Worm (Caenorhabditis elegans) whole organism, L3 larva: ENCODE measurements around the gene gop-1.
A peak's percentile ranks its signal among the peaks of the same experiment; 100 is the strongest.

Experiments used
- R02D3.7 ChIP-seq: fragments of 150-350 bp; optimal IDR thresholded peaks from 2 replicates; lab custom pipeline; 2014; ENCODE audit warnings: missing biosample characterization, missing genetic modification characterization
- ZK546.5 ChIP-seq: sonication (generic microtip); optimal IDR thresholded peaks from 2 replicates; lab custom pipeline; 2017; ENCODE audit warnings: missing biosample characterization, missing genetic modification characterization
- aly-2 ChIP-seq: fragments of 150-350 bp; optimal IDR thresholded peaks from 2 replicates; lab custom pipeline; 2014; ENCODE audit warnings: missing biosample characterization, missing genetic modification characterization
- ama-1 ChIP-seq: fragments of 150-350 bp; optimal IDR thresholded peaks from 2 replicates; lab custom pipeline; 2018
- ceh-28 ChIP-seq: fragments of 150-350 bp; optimal IDR thresholded peaks from 2 replicates; lab custom pipeline; 2014; ENCODE audit warnings: missing biosample characterization, missing genetic modification reagents, missing genetic modification characterization
- ceh-82 ChIP-seq: fragments of 150-350 bp; optimal IDR thresholded peaks from 2 replicates; lab custom pipeline; 2014; ENCODE audit warnings: missing biosample characterization, missing genetic modification characterization
- ceh-9 ChIP-seq: sonication (generic microtip); optimal IDR thresholded peaks from 2 replicates; lab custom pipeline; 2018; ENCODE audit warnings: missing biosample characterization, missing genetic modification characterization
- daf-12 ChIP-seq: fragments of 150-350 bp; optimal IDR thresholded peaks from 2 replicates; lab custom pipeline; 2014; ENCODE audit warnings: missing biosample characterization, missing genetic modification reagents, missing genetic modification characterization
- egl-5 ChIP-seq: fragments of 150-350 bp; optimal IDR thresholded peaks from 2 replicates; lab custom pipeline; 2017; ENCODE audit warnings: missing biosample characterization, missing genetic modification reagents, missing genetic modification characterization, inconsistent platforms
- elt-1 ChIP-seq: fragments of 150-350 bp; optimal IDR thresholded peaks from 2 replicates; lab custom pipeline; 2014; ENCODE audit warnings: missing biosample characterization, missing genetic modification characterization
- elt-3 ChIP-seq, 3 experiments: fragments of 150-350 bp in 1 of 3; sonication (generic microtip) in 2 of 3; optimal IDR thresholded peaks; 2 replicates in 2 of 3; 4 replicates in 1 of 3; lab custom pipeline; 2014 to 2017; ENCODE audit warnings: missing biosample characterization in 3 of 3, missing genetic modification characterization in 3 of 3
- eor-1 ChIP-seq, 2 experiments: fragments of 150-350 bp; optimal IDR thresholded peaks; 2 replicates each; lab custom pipeline; 2014 to 2018; ENCODE audit warnings: missing biosample characterization in 2 of 2, missing genetic modification characterization in 2 of 2
- fkh-10 ChIP-seq: sonication (generic microtip); optimal IDR thresholded peaks from 2 replicates; lab custom pipeline; 2017; ENCODE audit warnings: missing biosample characterization, missing genetic modification reagents, missing genetic modification characterization
- fkh-2 ChIP-seq: fragments of 150-350 bp; optimal IDR thresholded peaks from 2 replicates; lab custom pipeline; 2014; ENCODE audit warnings: missing biosample characterization, missing genetic modification reagents, missing genetic modification characterization
- fos-1 ChIP-seq: fragments of 150-350 bp; optimal IDR thresholded peaks from 2 replicates; lab custom pipeline; 2014; ENCODE audit warnings: missing biosample characterization, missing genetic modification characterization
- hmg-11 ChIP-seq: sonication (generic microtip); optimal IDR thresholded peaks from 2 replicates; lab custom pipeline; 2016; ENCODE audit warnings: missing genetic modification characterization, missing compliant biosample characterization
- jun-1 ChIP-seq: fragments of 150-350 bp; optimal IDR thresholded peaks from 2 replicates; lab custom pipeline; 2014; ENCODE audit warnings: missing biosample characterization, missing genetic modification reagents, missing genetic modification characterization
- lin-15B ChIP-seq: fragments of 150-350 bp; optimal IDR thresholded peaks from 2 replicates; lab custom pipeline; 2014; ENCODE audit warnings: missing biosample characterization, missing genetic modification characterization
- lin-39 ChIP-seq: fragments of 150-350 bp; optimal IDR thresholded peaks from 2 replicates; lab custom pipeline; 2018; ENCODE audit warnings: missing biosample characterization, missing genetic modification reagents, missing genetic modification characterization
- lsy-12 ChIP-seq: sonication (generic microtip); optimal IDR thresholded peaks from 2 replicates; lab custom pipeline; 2016; ENCODE audit warnings: mild to moderate bottlenecking, missing genetic modification characterization, missing compliant biosample characterization
- mml-1 ChIP-seq: fragments of 150-350 bp; sonication (generic microtip); optimal IDR thresholded peaks from 3 replicates; lab custom pipeline; 2014; ENCODE audit warnings: missing biosample characterization, missing genetic modification characterization
- nfya-1 ChIP-seq: sonication (generic microtip); optimal IDR thresholded peaks from 2 replicates; lab custom pipeline; 2017; ENCODE audit warnings: missing genetic modification characterization, mild to moderate bottlenecking, missing compliant biosample characterization, antibody characterized with exemption, moderate library complexity; ENCODE audit not compliant: insufficient read depth
- nhr-11 ChIP-seq: fragments of 150-350 bp; optimal IDR thresholded peaks from 2 replicates; lab custom pipeline; 2014; ENCODE audit warnings: missing biosample characterization, missing genetic modification characterization
- nhr-12 ChIP-seq: fragments of 150-350 bp; optimal IDR thresholded peaks from 2 replicates; lab custom pipeline; 2014; ENCODE audit warnings: missing biosample characterization, missing genetic modification characterization
- nhr-23 ChIP-seq: fragments of 150-350 bp; optimal IDR thresholded peaks from 2 replicates; lab custom pipeline; 2014; ENCODE audit warnings: missing biosample characterization, missing genetic modification reagents, missing genetic modification characterization
- nhr-43 ChIP-seq: sonication (generic microtip); optimal IDR thresholded peaks from 2 replicates; lab custom pipeline; 2016; ENCODE audit warnings: mild to moderate bottlenecking, missing genetic modification characterization, missing compliant biosample characterization; ENCODE audit not compliant: poor library complexity, severe bottlenecking
- nhr-67 ChIP-seq: fragments of 150-350 bp; optimal IDR thresholded peaks from 2 replicates; lab custom pipeline; 2014; ENCODE audit warnings: missing biosample characterization, missing genetic modification characterization
- nhr-76 ChIP-seq: fragments of 150-350 bp; sonication (generic microtip); optimal IDR thresholded peaks from 5 replicates; lab custom pipeline; 2014; ENCODE audit warnings: missing biosample characterization, missing genetic modification characterization
- nhr-77 ChIP-seq: fragments of 150-350 bp; optimal IDR thresholded peaks from 2 replicates; lab custom pipeline; 2014; ENCODE audit warnings: missing biosample characterization, missing genetic modification characterization
- skn-1 ChIP-seq: fragments of 150-350 bp; optimal IDR thresholded peaks from 2 replicates; lab custom pipeline; 2014; ENCODE audit warnings: missing biosample characterization, missing genetic modification characterization
- snpc-4 ChIP-seq: fragments of 150-350 bp; optimal IDR thresholded peaks from 2 replicates; lab custom pipeline; 2014; ENCODE audit warnings: missing biosample characterization, missing genetic modification characterization
- tbx-2 ChIP-seq: sonication (generic microtip); optimal IDR thresholded peaks from 2 replicates; lab custom pipeline; 2016; ENCODE audit warnings: mild to moderate bottlenecking, missing genetic modification characterization, missing compliant biosample characterization
- unc-39 ChIP-seq: sonication (generic microtip); optimal IDR thresholded peaks from 4 replicates; lab custom pipeline; 2017; ENCODE audit warnings: missing biosample characterization, missing genetic modification characterization
- unc-62 ChIP-seq: fragments of 150-350 bp; sonication (generic microtip); optimal IDR thresholded peaks from 4 replicates; lab custom pipeline; 2014; ENCODE audit warnings: missing biosample characterization, missing genetic modification reagents, missing genetic modification characterization
- zag-1 ChIP-seq: fragments of 150-350 bp; optimal IDR thresholded peaks from 2 replicates; lab custom pipeline; 2014; ENCODE audit warnings: missing biosample characterization, missing genetic modification characterization
- ztf-11 ChIP-seq: fragments of 150-350 bp; optimal IDR thresholded peaks from 2 replicates; lab custom pipeline; 2014; ENCODE audit warnings: missing biosample characterization, missing genetic modification characterization
- ztf-4 ChIP-seq: fragments of 150-350 bp; optimal IDR thresholded peaks from 2 replicates; lab custom pipeline; 2014; ENCODE audit warnings: missing biosample characterization, missing genetic modification characterization

The gop-1 gene

DNA sequence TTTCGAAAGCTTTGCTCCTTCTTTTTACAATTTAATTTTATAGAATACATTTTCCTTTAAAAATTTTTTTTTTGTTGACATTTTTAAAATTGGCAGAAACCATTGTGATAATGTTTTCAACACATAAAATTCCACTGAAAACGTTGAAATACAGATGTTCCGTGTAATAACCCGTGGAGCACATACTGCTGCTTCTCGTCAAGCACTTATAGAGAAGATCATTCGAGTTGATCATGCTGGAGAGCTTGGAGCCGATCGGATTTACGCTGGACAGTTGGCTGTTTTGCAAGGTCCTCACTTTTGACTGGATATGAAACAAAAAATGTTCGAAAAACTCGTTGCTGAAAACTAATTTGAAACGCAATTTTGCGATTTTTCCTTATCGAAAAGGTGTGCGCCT lies 23.5 kb downstream of the gop-1 start, which contains the start of gene clk-1:
clk-1 (plus strand) TSS at position 155 of the 400 bp plus-strand sequence.
- peak; percentile 43 for TF ChIP-seq ama-1 (lab: Kevin White, UChicago)
- no peak for TF ChIP-seq R02D3.7 (tag; lab: Kevin White, UChicago)

DNA sequence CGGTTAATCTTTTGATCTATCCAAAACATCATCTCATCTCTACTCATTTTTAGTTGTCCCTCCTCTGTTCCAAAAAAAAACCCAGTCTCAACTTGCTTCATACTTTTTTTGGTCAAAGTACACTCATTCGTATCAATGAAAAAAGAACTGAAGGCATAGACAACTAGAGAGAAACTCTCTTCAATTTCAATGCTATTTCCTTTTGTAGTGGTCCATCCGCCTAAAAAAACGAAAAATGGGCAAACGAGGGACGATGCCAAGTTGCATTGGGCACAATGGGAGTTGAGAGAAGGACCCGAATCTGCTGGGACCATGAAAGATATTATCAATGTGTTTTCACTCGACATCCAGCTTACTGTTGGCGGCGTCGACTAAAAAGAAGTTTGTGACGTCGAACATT lies 26.0 kb downstream of the gop-1 start:
- TF ChIP-seq nfya-1 (tag; lab: Kevin White, UChicago) (peak; percentile 47), nhr-76 (no peak), tbx-2 (tag; lab: Kevin White, UChicago) (no peak), hmg-11 (tag; lab: Kevin White, UChicago) (peak; percentile 67), elt-3 (tag; optimal IDR thresholded peaks at IDR 0.05; lab: Kevin White, UChicago) (no peak), lin-15B (tag; lab: Kevin White, UChicago) (no peak), nhr-11 (no peak), eor-1 (tag; optimal IDR thresholded peaks at IDR 0.05; lab: Kevin White, UChicago) (no peak), elt-1 (tag; lab: Kevin White, UChicago) (peak; percentile 17), nhr-12 (tag; lab: Kevin White, UChicago) (no peak), ztf-4 (tag; lab: Kevin White, UChicago) (no peak), nhr-77 (tag; lab: Kevin White, UChicago) (no peak), nhr-43 (tag; lab: Kevin White, UChicago) (no peak), egl-5 (tag; lab: Kevin White, UChicago) (no peak), fkh-10 (GFP tag; lab: Kevin White, UChicago) (no peak), daf-12 (tag; lab: Kevin White, UChicago) (no peak), snpc-4 (tag; lab: Kevin White, UChicago) (no peak), zag-1 (tag; lab: Kevin White, UChicago) (no peak), ceh-28 (tag; lab: Kevin White, UChicago) (no peak), fkh-2 (tag; lab: Kevin White, UChicago) (no peak), skn-1 (tag; lab: Kevin White, UChicago) (no peak), lin-39 (tag; lab: Kevin White, UChicago) (peak; percentile 1), aly-2 (tag; lab: Kevin White, UChicago) (no peak), mml-1 (no peak), lsy-12 (tag; lab: Kevin White, UChicago) (no peak), ceh-9 (tag; lab: Kevin White, UChicago) (no peak), nhr-67 (tag; lab: Kevin White, UChicago) (no peak), nhr-23 (no peak), ceh-82 (no peak)

- TF ChIP-seq fos-1 (tag; lab: Kevin White, UChicago) (no peak), ZK546.5 (tag; lab: Kevin White, UChicago) (no peak), nhr-12 (tag; lab: Kevin White, UChicago) (no peak), nhr-77 (tag; lab: Kevin White, UChicago) (no peak), nhr-76 (no peak), fkh-2 (tag; lab: Kevin White, UChicago) (no peak), zag-1 (tag; lab: Kevin White, UChicago) (no peak), jun-1 (no peak)
- TF ChIP-seq, all 47 proteins: peak for 0
Measured at ce11 chrIII:5285484-5285883, 31.2 kb downstream of the gop-1 start.

ce11 chrIII:5286205-5286604 lies 32.0 kb downstream of the gop-1 start, which contains the start of gene ZC395.11:
Gene ZC395.11, minus strand, starts transcription at chrIII:5286305.
- no peak for TF ChIP-seq daf-12 (tag; lab: Kevin White, UChicago)
- TF ChIP-seq unc-62 (GFP tag; lab: Kevin White, UChicago) = no peak
- no peak for TF ChIP-seq unc-39 (tag; lab: Kevin White, UChicago)
- no peak for TF ChIP-seq tbx-2 (tag; lab: Kevin White, UChicago)
- TF ChIP-seq fkh-10 (GFP tag; lab: Kevin White, UChicago) = no peak

ce11 chrIII:5287877-5288276 lies 33.6 kb downstream of the gop-1 start, which contains the start of gene T15B12.1:
Gene T15B12.1, plus strand, starts transcription at chrIII:5288177.
- TF ChIP-seq nhr-23 (no peak), skn-1 (tag; lab: Kevin White, UChicago) (no peak), ztf-11 (tag; lab: Kevin White, UChicago) (no peak), fkh-2 (tag; lab: Kevin White, UChicago) (no peak), lin-39 (tag; lab: Kevin White, UChicago) (no peak), ZK546.5 (tag; lab: Kevin White, UChicago) (no peak), ceh-82 (no peak)
